Worm (Caenorhabditis elegans): ENCODE results near the gene atp-2.

Gene atp-2

DNA sequence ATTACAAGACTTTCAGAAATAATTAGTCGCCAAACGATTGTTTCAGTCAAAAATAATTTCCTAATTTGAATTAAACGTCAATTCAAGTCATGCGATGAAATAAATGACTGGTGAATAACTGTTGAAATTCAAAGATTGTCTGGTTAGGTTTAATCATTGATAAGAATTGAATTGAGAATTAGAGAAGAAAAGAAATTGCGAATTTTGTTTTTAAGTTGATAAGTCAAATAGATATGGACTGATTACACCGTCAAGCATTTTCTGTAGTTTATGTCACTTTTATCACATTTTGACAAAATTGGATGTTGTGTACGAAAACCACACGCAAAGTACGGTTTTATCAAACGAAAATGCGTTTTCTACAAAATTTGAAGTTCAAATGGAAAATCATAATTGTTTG, 26.9 kb upstream of the atp-2 start (continued):
- no peak for TF ChIP-seq ceh-90 (tag; optimal IDR thresholded peaks at IDR 0.05)
- no peak for TF ChIP-seq C34B4.2 (tag; optimal IDR thresholded peaks at IDR 0.05)
- no peak for TF ChIP-seq isw-1 (GFP tag; IDR thresholded peaks at IDR 0.05)
- no peak for TF ChIP-seq dsc-1 (tag; optimal IDR thresholded peaks at IDR 0.05)
- TF ChIP-seq F16B12.6 (tag; optimal IDR thresholded peaks at IDR 0.05): no peak
- TF ChIP-seq aha-1 (tag; optimal IDR thresholded peaks at IDR 0.05): no peak
- TF ChIP-seq blmp-1 (tag; optimal IDR thresholded peaks at IDR 0.05): no peak
- no peak for TF ChIP-seq ztf-11 (tag; optimal IDR thresholded peaks at IDR 0.05)
- TF ChIP-seq unc-130 (tag; optimal IDR thresholded peaks at IDR 0.05): no peak
- no peak for TF ChIP-seq nhr-237 (tag; optimal IDR thresholded peaks at IDR 0.05)
- no peak for TF ChIP-seq ztf-4 (tag; optimal IDR thresholded peaks at IDR 0.05)
- TF ChIP-seq fkh-10 (GFP tag; optimal IDR thresholded peaks at IDR 0.05): no peak
- TF ChIP-seq snpc-4 (tag; optimal IDR thresholded peaks at IDR 0.05): no peak
- TF ChIP-seq nhr-90 (tag; optimal IDR thresholded peaks at IDR 0.05; ENCODE audit: poor library complexity): peak; percentile 40
- no peak for TF ChIP-seq mef-2 (tag; optimal IDR thresholded peaks at IDR 0.05)
- no peak for TF ChIP-seq hlh-17 (GFP tag; optimal IDR thresholded peaks at IDR 0.05; ENCODE audit: borderline replicate concordance)
- TF ChIP-seq unc-30 (tag; optimal IDR thresholded peaks at IDR 0.05): no peak
- TF ChIP-seq ces-1 (GFP tag; optimal IDR thresholded peaks at IDR 0.05): no peak
- TF ChIP-seq zag-1 (tag; optimal IDR thresholded peaks at IDR 0.05): no peak
- TF ChIP-seq lin-15B (tag; optimal IDR thresholded peaks at IDR 0.05): no peak
- TF ChIP-seq nhr-20 (tag; optimal IDR thresholded peaks at IDR 0.05): peak; percentile 73
- TF ChIP-seq nhr-11 (tag; optimal IDR thresholded peaks at IDR 0.05): no peak
- peak; percentile 40 for TF ChIP-seq tlp-1 (tag; optimal IDR thresholded peaks at IDR 0.05)
- TF ChIP-seq elt-3 (tag; optimal IDR thresholded peaks at IDR 0.05): peak in 5 of 6 experiments; percentile 75 to 95 (median 83)
- peak; percentile 93 for TF ChIP-seq elt-2 (tag; optimal IDR thresholded peaks at IDR 0.05)
- TF ChIP-seq nhr-19 (GFP tag; conservative IDR thresholded peaks at IDR 0.05): 0 out of 2 replicates have a peak, but pooled peaks have one; percentile 11
- TF ChIP-seq alr-1 (tag; optimal IDR thresholded peaks at IDR 0.05; ENCODE audit: borderline replicate concordance): no peak
- TF ChIP-seq nhr-47 (tag; optimal IDR thresholded peaks at IDR 0.05): no peak
- TF ChIP-seq mep-1 (tag; optimal IDR thresholded peaks at IDR 0.05): no peak
- TF ChIP-seq Y116A8C.19 (tag; optimal IDR thresholded peaks at IDR 0.05; ENCODE audit: borderline replicate concordance): no peak
- no peak for TF ChIP-seq ceh-82 (tag; optimal IDR thresholded peaks at IDR 0.05)
- no peak for TF ChIP-seq ama-1 (optimal IDR thresholded peaks at IDR 0.05)
- peak; percentile 50 for TF ChIP-seq nhr-71 (tag; optimal IDR thresholded peaks at IDR 0.05)
- no peak for TF ChIP-seq C04F5.9 (tag; optimal IDR thresholded peaks at IDR 0.05)
- TF ChIP-seq lsy-2 (tag; optimal IDR thresholded peaks at IDR 0.05): peak in 1 of 2 experiments; percentile 35
- peak; percentile 78 for TF ChIP-seq pqm-1 (tag; optimal IDR thresholded peaks at IDR 0.05)
- TF ChIP-seq dpl-1 (GFP tag; optimal IDR thresholded peaks at IDR 0.05): no peak
- peak; percentile 3 for TF ChIP-seq C16A3.4 (tag; optimal IDR thresholded peaks at IDR 0.05)
- TF ChIP-seq hlh-4 (tag; optimal IDR thresholded peaks at IDR 0.05): no peak

ce11 chrIII:5202641-5203040, 25.6 kb upstream of the atp-2 start:
- TF ChIP-seq dpl-1 (GFP tag; optimal IDR thresholded peaks at IDR 0.05): peak in 2 of 3 experiments; percentile 10 to 34
- TF ChIP-seq elt-2 (tag; optimal IDR thresholded peaks at IDR 0.05): peak; percentile 71
- no peak for TF ChIP-seq zip-4 (GFP tag; optimal IDR thresholded peaks at IDR 0.05)
- no peak for TF ChIP-seq ama-1 (optimal IDR thresholded peaks at IDR 0.05)
- TF ChIP-seq nhr-237 (tag; optimal IDR thresholded peaks at IDR 0.05): no peak
- TF ChIP-seq sox-4 (tag; optimal IDR thresholded peaks at IDR 0.05): no peak
- peak; percentile 85 for TF ChIP-seq snu-23 (GFP tag; optimal IDR thresholded peaks at IDR 0.05)
- peak; percentile 43 for TF ChIP-seq C16A3.4 (tag; optimal IDR thresholded peaks at IDR 0.05)
- no peak for TF ChIP-seq hlh-17 (GFP tag; optimal IDR thresholded peaks at IDR 0.05; ENCODE audit: borderline replicate concordance)
- peak; percentile 88 for TF ChIP-seq lin-14 (GFP tag; optimal IDR thresholded peaks at IDR 0.05)
- TF ChIP-seq nhr-11 (tag; optimal IDR thresholded peaks at IDR 0.05): peak; percentile 18
- TF ChIP-seq nhr-85 (tag): peak; percentile 89
- TF ChIP-seq ceh-63 (GFP tag; optimal IDR thresholded peaks at IDR 0.05): no peak
- peak; percentile 39 for TF ChIP-seq swsn-7 (tag; optimal IDR thresholded peaks at IDR 0.05)
- no peak for TF ChIP-seq snpc-4 (tag; optimal IDR thresholded peaks at IDR 0.05)
- no peak for TF ChIP-seq ceh-88 (GFP tag; IDR thresholded peaks at IDR 0.05)
- peak; percentile 46 for TF ChIP-seq nhr-47 (tag; optimal IDR thresholded peaks at IDR 0.05)
- peak in 1 of 3 experiments; percentile 20 for TF ChIP-seq ceh-82 (tag; optimal IDR thresholded peaks at IDR 0.05)
- TF ChIP-seq xbp-1 (tag; optimal IDR thresholded peaks at IDR 0.05): no peak
- no peak for TF ChIP-seq lin-39 (tag; optimal IDR thresholded peaks at IDR 0.05)
- peak; percentile 28 for TF ChIP-seq fos-1 (tag; optimal IDR thresholded peaks at IDR 0.05)
- peak; percentile 76 for TF ChIP-seq nhr-77 (tag; optimal IDR thresholded peaks at IDR 0.05)
- TF ChIP-seq lsy-2 (tag; optimal IDR thresholded peaks at IDR 0.05): peak; percentile 49 to 74
- no peak for TF ChIP-seq skn-1 (tag; optimal IDR thresholded peaks at IDR 0.05)
- TF ChIP-seq mef-2 (tag; optimal IDR thresholded peaks at IDR 0.05): no peak
- TF ChIP-seq nhr-84 (tag; optimal IDR thresholded peaks at IDR 0.05): no peak
- TF ChIP-seq isw-1 (GFP tag; IDR thresholded peaks at IDR 0.05): no peak
